Fruit fly (Drosophila melanogaster) whole organism, embryonic: ENCODE data around the gene CG12698.
A peak's percentile ranks its signal among the peaks of the same experiment; 100 is the strongest.

Source experiments
- Ada2b ChIP-seq: fragments of 200-800 bp; sonication (Bioruptor generic); IDR thresholded peaks from 2 replicates; pipeline ENCODE4 v1.3.6; 2022; ENCODE audit warnings: missing biosample characterization, missing genetic modification characterization
- B-H2 ChIP-seq: fragments of 200-800 bp; sonication (Bioruptor generic); optimal IDR thresholded peaks from 2 replicates; lab custom pipeline; 2018; ENCODE audit warnings: missing biosample characterization, mild to moderate bottlenecking, missing genetic modification characterization
- BtbVII ChIP-seq: fragments of 200-800 bp; sonication (Bioruptor generic); optimal IDR thresholded peaks from 3 replicates; lab custom pipeline; 2017; ENCODE audit warnings: missing biosample characterization, mild to moderate bottlenecking, missing genetic modification characterization
- CG10565 ChIP-seq: fragments of 200-800 bp; sonication (Bioruptor generic); optimal IDR thresholded peaks from 3 replicates; lab custom pipeline; 2016; ENCODE audit warnings: missing biosample characterization, mild to moderate bottlenecking, missing genetic modification characterization
- CG10959 ChIP-seq: fragments of 200-800 bp; sonication (Bioruptor generic); IDR thresholded peaks from 2 replicates; pipeline ENCODE4 v1.3.6; 2022; ENCODE audit warnings: missing biosample characterization, missing genetic modification characterization
- CG11093 ChIP-seq: fragments of 200-800 bp; sonication (Bioruptor generic); IDR thresholded peaks from 3 replicates; pipeline ENCODE4 v1.3.6; 2022; ENCODE audit warnings: missing biosample characterization, missing genetic modification characterization
- CG11560 ChIP-seq: fragments of 200-800 bp; sonication (Bioruptor generic); IDR thresholded peaks from 3 replicates; pipeline ENCODE4 v1.3.6; 2022; ENCODE audit warnings: missing biosample characterization, missing genetic modification characterization
- CG12299 ChIP-seq: fragments of 200-800 bp; sonication (Bioruptor generic); optimal IDR thresholded peaks from 2 replicates; lab custom pipeline; 2018; ENCODE audit warnings: missing biosample characterization, mild to moderate bottlenecking, missing genetic modification characterization
- CG14965 ChIP-seq: fragments of 200-800 bp; sonication (Bioruptor generic); optimal IDR thresholded peaks from 2 replicates; lab custom pipeline; 2016; ENCODE audit warnings: missing biosample characterization, missing genetic modification characterization, borderline replicate concordance
- CG15011 ChIP-seq: fragments of 200-800 bp; sonication (Bioruptor generic); optimal IDR thresholded peaks from 3 replicates; lab custom pipeline; 2018; ENCODE audit warnings: missing biosample characterization, mild to moderate bottlenecking, missing genetic modification characterization
- CG15479 ChIP-seq: fragments of 200-800 bp; sonication (Bioruptor generic); optimal IDR thresholded peaks from 3 replicates; lab custom pipeline; 2019; ENCODE audit warnings: missing biosample characterization, mild to moderate bottlenecking, missing genetic modification characterization, moderate library complexity
- CG16815 ChIP-seq: fragments of 200-800 bp; sonication (Bioruptor generic); optimal IDR thresholded peaks from 3 replicates; lab custom pipeline; 2017; ENCODE audit warnings: missing biosample characterization, mild to moderate bottlenecking, missing genetic modification characterization
- CG18011 ChIP-seq: fragments of 200-800 bp; sonication (Bioruptor generic); optimal IDR thresholded peaks from 2 replicates; lab custom pipeline; 2017; ENCODE audit warnings: missing biosample characterization, missing genetic modification characterization, mild to moderate bottlenecking, moderate library complexity, missing genotype
- CG18262 ChIP-seq: fragments of 200-800 bp; optimal IDR thresholded peaks from 3 replicates; lab custom pipeline; 2019; ENCODE audit warnings: missing biosample characterization, mild to moderate bottlenecking, missing genetic modification characterization, moderate library complexity
- CG2199 ChIP-seq: fragments of 200-800 bp; sonication (Bioruptor generic); IDR thresholded peaks from 3 replicates; pipeline ENCODE4 v1.3.6; 2022; ENCODE audit warnings: missing biosample characterization, missing genetic modification characterization
- CG3163 ChIP-seq: fragments of 200-800 bp; sonication (Bioruptor generic); optimal IDR thresholded peaks from 3 replicates; lab custom pipeline; 2016; ENCODE audit warnings: missing biosample characterization, missing genetic modification characterization
- CG32532 ChIP-seq: fragments of 200-800 bp; sonication (Bioruptor generic); IDR thresholded peaks from 2 replicates; pipeline ENCODE4 v1.3.6; 2022; ENCODE audit warnings: missing biosample characterization, missing genetic modification characterization
- CG32772 ChIP-seq: fragments of 200-800 bp; sonication (Bioruptor generic); IDR thresholded peaks from 2 replicates; pipeline ENCODE4 v1.3.6; 2022; ENCODE audit warnings: missing biosample characterization, missing genetic modification characterization
- CG34224 ChIP-seq: fragments of 200-800 bp; sonication (Bioruptor generic); IDR thresholded peaks from 3 replicates; pipeline ENCODE4 v1.3.6; 2022; ENCODE audit warnings: missing biosample characterization, missing genetic modification characterization; ENCODE audit not compliant: partially characterized antibody
- CG3726 ChIP-seq: fragments of 200-800 bp; sonication (Bioruptor generic); IDR thresholded peaks from 3 replicates; pipeline ENCODE4, ENCODE4 v1.3.6; 2022; ENCODE audit warnings: missing biosample characterization, missing genetic modification characterization
- CG42726 ChIP-seq: fragments of 200-800 bp; sonication (Bioruptor generic); IDR thresholded peaks from 2 replicates; pipeline ENCODE4 v1.3.6; 2022; ENCODE audit warnings: missing biosample characterization, missing genetic modification characterization; ENCODE audit not compliant: partially characterized antibody
- CG4854 ChIP-seq: fragments of 200-800 bp; sonication (Bioruptor generic); optimal IDR thresholded peaks from 2 replicates; lab custom pipeline; 2016; ENCODE audit warnings: missing biosample characterization, missing genetic modification characterization, inconsistent platforms
- CG7372 ChIP-seq: fragments of 200-800 bp; sonication (Bioruptor generic); IDR thresholded peaks from 2 replicates; pipeline ENCODE4 v1.3.6; 2022; ENCODE audit warnings: missing biosample characterization, missing genetic modification characterization
- CG7745 ChIP-seq: fragments of 200-800 bp; sonication (Bioruptor generic); optimal IDR thresholded peaks from 2 replicates; lab custom pipeline; 2018; ENCODE audit warnings: missing biosample characterization, mild to moderate bottlenecking, missing genetic modification characterization, moderate library complexity
- CG8359 ChIP-seq: fragments of 200-800 bp; sonication (Bioruptor generic); optimal IDR thresholded peaks from 2 replicates; lab custom pipeline; 2017; ENCODE audit warnings: missing biosample characterization, mild to moderate bottlenecking, missing genetic modification characterization, borderline replicate concordance
- H2.0 ChIP-seq: fragments of 200-800 bp; sonication (Bioruptor generic); IDR thresholded peaks from 2 replicates; pipeline ENCODE4 v1.3.6; 2022; ENCODE audit warnings: missing biosample characterization, missing genetic modification characterization
- Hey ChIP-seq: fragments of 200-800 bp; sonication (Bioruptor generic); optimal IDR thresholded peaks from 3 replicates; lab custom pipeline; 2018; ENCODE audit warnings: missing biosample characterization, mild to moderate bottlenecking, missing genetic modification characterization
- Hmr ChIP-seq: fragments of 200-800 bp; sonication (Bioruptor generic); optimal IDR thresholded peaks from 3 replicates; lab custom pipeline; 2017; ENCODE audit warnings: mild to moderate bottlenecking, missing biosample characterization, missing genetic modification reagents, missing genetic modification characterization
- MESR4 ChIP-seq: fragments of 200-800 bp; sonication (Bioruptor generic); optimal IDR thresholded peaks from 2 replicates; lab custom pipeline; 2018; ENCODE audit warnings: missing biosample characterization, mild to moderate bottlenecking, missing genetic modification characterization, moderate library complexity
- Nf-YB ChIP-seq: fragments of 200-800 bp; sonication (Bioruptor generic); optimal IDR thresholded peaks from 3 replicates; lab custom pipeline; 2019; ENCODE audit warnings: missing biosample characterization, mild to moderate bottlenecking, missing genetic modification characterization, moderate library complexity
- Rfx ChIP-seq: fragments of 200-800 bp; sonication (Bioruptor generic); IDR thresholded peaks from 2 replicates; pipeline ENCODE4 v1.3.6; 2022; ENCODE audit warnings: missing biosample characterization, missing genetic modification characterization
- Sry-β ChIP-seq: fragments of 200-800 bp; sonication (Bioruptor generic); optimal IDR thresholded peaks from 2 replicates; lab custom pipeline; 2018; ENCODE audit warnings: missing biosample characterization, mild to moderate bottlenecking, missing genetic modification characterization, moderate library complexity
- Tbp ChIP-seq: fragments of >200 bp; optimal IDR thresholded peaks from 2 replicates; lab custom pipeline; 2018; ENCODE audit warnings: missing biosample characterization, missing genetic modification characterization
- ac ChIP-seq: fragments of 200-800 bp; sonication (Bioruptor generic); optimal IDR thresholded peaks from 3 replicates; lab custom pipeline; 2017; ENCODE audit warnings: missing biosample characterization, mild to moderate bottlenecking, missing genetic modification characterization
- crol ChIP-seq: fragments of 200-800 bp; sonication (Bioruptor generic); IDR thresholded peaks from 2 replicates; pipeline ENCODE4 v1.3.6; 2022; ENCODE audit warnings: missing biosample characterization, missing genetic modification characterization
- disco-r ChIP-seq: fragments of 200-800 bp; sonication (Bioruptor generic); optimal IDR thresholded peaks from 2 replicates; lab custom pipeline; 2016; ENCODE audit warnings: missing biosample characterization, missing genetic modification characterization
- dm ChIP-seq: fragments of 200-800 bp; sonication (Bioruptor generic); optimal IDR thresholded peaks from 3 replicates; lab custom pipeline; 2016; ENCODE audit warnings: missing biosample characterization, missing genetic modification characterization
- exex ChIP-seq: fragments of 200-800 bp; sonication (Bioruptor generic); optimal IDR thresholded peaks from 4 replicates; lab custom pipeline; 2018; ENCODE audit warnings: missing biosample characterization, mild to moderate bottlenecking, missing genetic modification characterization, moderate library complexity
- grau ChIP-seq: fragments of 200-800 bp; optimal IDR thresholded peaks from 3 replicates; lab custom pipeline; 2019; ENCODE audit warnings: missing biosample characterization, mild to moderate bottlenecking, missing genetic modification characterization, moderate library complexity
- p53 ChIP-seq: fragments of 200-800 bp; sonication (Bioruptor generic); optimal IDR thresholded peaks from 2 replicates; lab custom pipeline; 2016; ENCODE audit warnings: missing biosample characterization, missing genetic modification characterization
- peb ChIP-seq: fragments of 200-800 bp; sonication (Bioruptor generic); IDR thresholded peaks from 2 replicates; pipeline ENCODE4 v1.3.6; 2022; ENCODE audit warnings: missing biosample characterization, missing genetic modification characterization
- pho ChIP-seq: fragments of 200-800 bp; sonication (Bioruptor generic); optimal IDR thresholded peaks from 2 replicates; lab custom pipeline; 2016; ENCODE audit warnings: missing biosample characterization, missing genetic modification characterization
- pita ChIP-seq: fragments of 200-800 bp; sonication (Bioruptor generic); optimal IDR thresholded peaks from 2 replicates; lab custom pipeline; 2017; ENCODE audit warnings: missing biosample characterization, mild to moderate bottlenecking, missing genetic modification characterization
- repo ChIP-seq: fragments of 200-800 bp; sonication (Bioruptor generic); optimal IDR thresholded peaks from 2 replicates; lab custom pipeline; 2016; ENCODE audit warnings: missing biosample characterization, missing genetic modification characterization
- salm ChIP-seq: fragments of 200-800 bp; sonication (Bioruptor generic); optimal IDR thresholded peaks from 2 replicates; lab custom pipeline; 2018; ENCODE audit warnings: missing biosample characterization, mild to moderate bottlenecking, missing genetic modification characterization
- slou ChIP-seq: fragments of 200-800 bp; sonication (Bioruptor generic); optimal IDR thresholded peaks from 3 replicates; lab custom pipeline; 2016; ENCODE audit warnings: missing biosample characterization, missing genetic modification characterization
- slp2 ChIP-seq: fragments of 200-800 bp; sonication (Bioruptor generic); optimal IDR thresholded peaks from 2 replicates; lab custom pipeline; 2016; ENCODE audit warnings: missing biosample characterization, missing genetic modification characterization
- sob ChIP-seq: fragments of 200-800 bp; sonication (Bioruptor generic); IDR thresholded peaks from 2 replicates; pipeline ENCODE4 v1.3.6; 2022; ENCODE audit warnings: missing biosample characterization, missing genetic modification characterization
- tup ChIP-seq: fragments of 200-800 bp; sonication (Bioruptor generic); optimal IDR thresholded peaks from 2 replicates; lab custom pipeline; 2016; ENCODE audit warnings: missing biosample characterization, mild to moderate bottlenecking, missing genetic modification characterization, moderate library complexity
- twi ChIP-seq: fragments of 200-800 bp; optimal IDR thresholded peaks from 2 replicates; lab custom pipeline; 2019; ENCODE audit warnings: missing biosample characterization, mild to moderate bottlenecking, missing genetic modification characterization, moderate library complexity
- usp ChIP-seq: fragments of >200 bp; optimal IDR thresholded peaks from 2 replicates; lab custom pipeline; 2017; ENCODE audit warnings: missing biosample characterization, missing genetic modification characterization
- wek ChIP-seq: fragments of 200-800 bp; sonication (Bioruptor generic); optimal IDR thresholded peaks from 3 replicates; lab custom pipeline; 2018; ENCODE audit warnings: missing biosample characterization, mild to moderate bottlenecking, missing genetic modification characterization, moderate library complexity

The CG12698 gene

DNA sequence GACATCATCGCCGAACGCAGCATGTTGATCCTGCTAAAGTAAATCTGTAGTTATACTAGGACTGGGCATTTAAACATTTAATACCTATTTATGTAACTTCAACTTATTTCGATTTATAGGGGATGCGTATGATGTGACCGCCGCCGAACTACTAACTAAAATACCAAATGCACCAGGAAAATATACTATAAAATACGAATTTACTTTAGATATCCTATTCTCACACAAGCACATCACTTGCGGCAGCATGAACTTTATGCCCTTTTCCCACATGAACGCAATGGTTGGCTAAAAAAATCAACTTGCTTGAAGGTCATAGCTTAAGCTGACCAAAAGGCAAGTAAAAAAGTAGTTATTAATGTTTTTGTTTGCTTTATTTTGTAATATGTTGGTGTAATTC lies 19.3 kb upstream of the CG12698 start, which contains the start of gene ND-20 (continued):
- no peak for TF ChIP-seq tup (GFP tag; lab: Kevin White, UChicago)
- no peak for TF ChIP-seq CG10959
- TF ChIP-seq slou (GFP tag; lab: Kevin White, UChicago): no peak
- TF ChIP-seq CG11093: no peak
- no peak for TF ChIP-seq ac
- no peak for TF ChIP-seq CG11560 (tag; lab: Robert Waterston, UW)
- TF ChIP-seq Nf-YB (GFP tag; lab: Kevin White, UChicago): no peak
- 0 out of 2 replicates have a peak, but pooled peaks have one; percentile 23 for TF ChIP-seq sob (GFP tag; lab: Robert Waterston, UW)
- no peak for TF ChIP-seq Hey
- no peak for TF ChIP-seq Sry-β
- TF ChIP-seq CG32772 (GFP tag; lab: Robert Waterston, UW): no peak
- TF ChIP-seq CG34224 (GFP tag; lab: Robert Waterston, UW): no peak
- no peak for TF ChIP-seq repo
- no peak for TF ChIP-seq Tbp (GFP tag; lab: Kevin White, UChicago)
- TF ChIP-seq BtbVII (GFP tag; lab: Kevin White, UChicago): no peak
- no peak for TF ChIP-seq CG4854 (GFP tag; lab: Kevin White, UChicago)
- no peak for TF ChIP-seq CG32532
- TF ChIP-seq Hmr (GFP tag; lab: Kevin White, UChicago): no peak
- TF ChIP-seq salm: no peak
- TF ChIP-seq CG15011: no peak
- no peak for TF ChIP-seq crol (GFP tag; lab: Robert Waterston, UW)
- no peak for TF ChIP-seq CG18011 (GFP tag; lab: Kevin White, UChicago)
- TF ChIP-seq exex (tag; lab: Kevin White, UChicago): no peak
- TF ChIP-seq Rfx (GFP tag; lab: Robert Waterston, UW): 0 out of 2 replicates have a peak, but pooled peaks have one; percentile 42
- no peak for TF ChIP-seq CG3726 (GFP tag; lab: Robert Waterston, UW)
- TF ChIP-seq wek (GFP tag; lab: Kevin White, UChicago): no peak
- TF ChIP-seq disco-r: no peak
- no peak for TF ChIP-seq CG7745 (tag; lab: Kevin White, UChicago)
- no peak for TF ChIP-seq twi (tag; lab: Kevin White, UChicago)
- no peak for TF ChIP-seq CG12299 (tag; lab: Kevin White, UChicago)
- no peak for TF ChIP-seq usp (GFP tag; lab: Kevin White, UChicago)
- no peak for TF ChIP-seq CG18262 (tag; lab: Kevin White, UChicago)
- TF ChIP-seq CG3163 (GFP tag; lab: Kevin White, UChicago): no peak
- TF ChIP-seq peb (GFP tag; lab: Robert Waterston, UW): no peak
- TF ChIP-seq CG16815: no peak
- TF ChIP-seq pita: no peak
- no peak for TF ChIP-seq CG14965
- TF ChIP-seq p53: no peak
- TF ChIP-seq CG42726 (GFP tag; lab: Robert Waterston, UW): no peak
- TF ChIP-seq CG8359 (GFP tag; lab: Kevin White, UChicago): no peak
- TF ChIP-seq H2.0: no peak
- TF ChIP-seq B-H2: no peak
- no peak for TF ChIP-seq CG2199
- TF ChIP-seq pho (GFP tag; lab: Kevin White, UChicago): peak; percentile 19
- TF ChIP-seq CG7372 (GFP tag; lab: Robert Waterston, UW): no peak
- TF ChIP-seq CG15479 (GFP tag; lab: Kevin White, UChicago): no peak
- TF ChIP-seq slp2: no peak
- peak; percentile 66 for TF ChIP-seq MESR4 (GFP tag; lab: Kevin White, UChicago)
- TF ChIP-seq grau: peak; percentile 40
- no peak for TF ChIP-seq Ada2b (GFP tag; lab: Robert Waterston, UW)
- no peak for TF ChIP-seq CG10565
- TF ChIP-seq dm (GFP tag; lab: Kevin White, UChicago): peak; percentile 4
